Fruit fly (Drosophila melanogaster): ENCODE results near the gene CG34027.

The CG34027 gene

DNA sequence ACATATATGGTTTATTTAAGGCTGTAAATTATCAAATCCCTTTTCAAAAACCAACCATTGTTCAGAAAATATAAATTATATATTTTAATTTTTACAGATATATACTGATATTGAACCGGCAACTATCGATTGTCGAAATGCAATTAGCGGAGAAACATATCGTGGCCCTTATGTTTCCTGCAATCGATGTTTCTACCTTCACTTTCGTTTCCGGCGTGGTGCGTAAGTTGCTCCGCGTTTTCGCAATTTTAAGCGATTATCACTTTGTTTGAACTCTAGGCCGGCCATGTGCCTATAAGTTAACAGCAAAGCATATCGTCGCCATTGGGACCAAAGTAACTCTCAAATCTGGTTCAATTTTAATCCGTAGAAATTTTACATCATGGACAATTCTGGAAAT lies 14.4 kb upstream of the CG34027 start, which contains the start of gene vig2 (continued):
- TF ChIP-seq CG16815 (GFP tag; optimal IDR thresholded peaks at IDR 0.05) (peak; percentile 7), dysf (GFP tag; IDR thresholded peaks at IDR 0.05) (peak; percentile 71; the same call in 2 of the 3 replicates), knrl (GFP tag; IDR thresholded peaks at IDR 0.05; ENCODE audit: partially characterized antibody) (peak; percentile 89), CG15011 (GFP tag; optimal IDR thresholded peaks at IDR 0.05) (peak; percentile 18), Vsx1 (GFP tag; optimal IDR thresholded peaks at IDR 0.05) (peak; percentile 43), Nf-YC (tag; optimal IDR thresholded peaks at IDR 0.05) (peak; percentile 3), zen2 (GFP tag; IDR thresholded peaks at IDR 0.05; ENCODE audit: partially characterized antibody) (peak; percentile 77; the same call in 2 of the 3 replicates), CG14014 (GFP tag; IDR thresholded peaks at IDR 0.05) (peak; percentile 75; the same call in 1 of the 2 replicates), dpn (GFP tag; optimal IDR thresholded peaks at IDR 0.05) (peak in 1 of 2 experiments; percentile 41), CG10654 (GFP tag; optimal IDR thresholded peaks at IDR 0.05) (peak; percentile 28), sens (GFP tag) (peak; percentile 78), esg (GFP tag; conservative IDR thresholded peaks at IDR 0.05) (peak; percentile 34; the same call in 1 of the 2 replicates), CG32532 (GFP tag; IDR thresholded peaks at IDR 0.05) (peak; percentile 90), CG6654 (GFP tag; optimal IDR thresholded peaks at IDR 0.05) (peak; percentile 10), dmrt11E (tag; optimal IDR thresholded peaks at IDR 0.05) (peak; percentile 17), phol (tag; optimal IDR thresholded peaks at IDR 0.05) (peak; percentile 39), gem (tag; optimal IDR thresholded peaks at IDR 0.05) (peak; percentile 13), nerfin-2 (GFP tag; IDR thresholded peaks at IDR 0.05; ENCODE audit: partially characterized antibody) (peak; percentile 80), CG10321 (GFP tag; IDR thresholded peaks at IDR 0.05) (peak; percentile 63), CG16813 (GFP tag; IDR thresholded peaks at IDR 0.05; ENCODE audit: partially characterized antibody) (peak; percentile 91), seq (GFP tag; IDR thresholded peaks at IDR 0.05) (0 out of 2 replicates have a peak, but pooled peaks have one; percentile 32), CG4328 (GFP tag; optimal IDR thresholded peaks at IDR 0.05) (peak; percentile 17), CG13296 (GFP tag; optimal IDR thresholded peaks at IDR 0.05) (peak; percentile 56), ato (GFP tag; IDR thresholded peaks at IDR 0.05; ENCODE audit: partially characterized antibody) (peak; percentile 90), slbo (GFP tag; IDR thresholded peaks at IDR 0.05) (peak; percentile 87), zfh2 (GFP tag; optimal IDR thresholded peaks at IDR 0.05) (peak; percentile 10), CG3847 (GFP tag; IDR thresholded peaks at IDR 0.05) (peak; percentile 71), chinmo (GFP tag; IDR thresholded peaks at IDR 0.05; ENCODE audit: partially characterized antibody) (peak; percentile 81; the same call in 2 of the 4 replicates), NC2β (GFP tag; optimal IDR thresholded peaks at IDR 0.05) (peak; percentile 22), CG17385 (GFP tag; optimal IDR thresholded peaks at IDR 0.05) (peak; percentile 60), CG11696 (GFP tag; IDR thresholded peaks at IDR 0.05) (peak; percentile 60; the same call in 1 of the 2 replicates), Dref (GFP tag; IDR thresholded peaks at IDR 0.05) (peak; percentile 92), CG18619 (GFP tag; optimal IDR thresholded peaks at IDR 0.05) (peak; percentile 71), CG4424 (GFP tag; optimal IDR thresholded peaks at IDR 0.05) (peak; percentile 4), CG9609 (GFP tag; optimal IDR thresholded peaks at IDR 0.05) (peak; percentile 30), klu (GFP tag; IDR thresholded peaks at IDR 0.05) (0 out of 2 replicates have a peak, but pooled peaks have one; percentile 38), ewg (GFP tag; optimal IDR thresholded peaks at IDR 0.05) (peak; percentile 22), ase (GFP tag; IDR thresholded peaks at IDR 0.05) (peak; percentile 68; the same call in 2 of the 3 replicates), B-H2 (GFP tag; optimal IDR thresholded peaks at IDR 0.05) (peak; percentile 3), danr (GFP tag; IDR thresholded peaks at IDR 0.05) (0 out of 2 replicates have a peak, but pooled peaks have one; percentile 8), Usf (GFP tag; optimal IDR thresholded peaks at IDR 0.05) (peak; percentile 39), CG14860 (GFP tag; IDR thresholded peaks at IDR 0.05; ENCODE audit: partially characterized antibody) (peak; percentile 84), scrt (GFP tag; optimal IDR thresholded peaks at IDR 0.05) (peak; percentile 39), gsb (GFP tag; IDR thresholded peaks at IDR 0.05) (peak; percentile 49; the same call in 1 of the 2 replicates), C15 (GFP tag; IDR thresholded peaks at IDR 0.05) (0 out of 3 replicates have a peak, but pooled peaks have one; percentile 63), CG6791 (GFP tag; IDR thresholded peaks at IDR 0.05; ENCODE audit: partially characterized antibody) (peak; percentile 97), onecut (GFP tag; IDR thresholded peaks at IDR 0.05) (peak; percentile 84), dati (GFP tag; IDR thresholded peaks at IDR 0.05) (0 out of 2 replicates have a peak, but pooled peaks have one; percentile 62), CG18599 (GFP tag; optimal IDR thresholded peaks at IDR 0.05) (peak; percentile 38)

Data from whole organism, embryonic.